Fruit fly (Drosophila melanogaster) whole organism, embryonic: Measurements from ENCODE around the gene CG5160.

ENCODE experiments used
- Adf1 ChIP-seq: fragments of 200-800 bp; sonication (Bioruptor generic); IDR thresholded peaks from 2 replicates; pipeline ENCODE4 v1.3.6; 2022; ENCODE audit warnings: missing biosample characterization, missing genetic modification characterization
- Antp ChIP-seq: fragments of 200-800 bp; sonication (Bioruptor generic); optimal IDR thresholded peaks from 3 replicates; lab custom pipeline; 2016; ENCODE audit warnings: missing biosample characterization, missing genetic modification characterization
- Bgb ChIP-seq: fragments of 200-800 bp; sonication (Bioruptor generic); IDR thresholded peaks from 2 replicates; pipeline ENCODE4 v1.3.6; 2022; ENCODE audit warnings: missing biosample characterization, missing genetic modification characterization; ENCODE audit not compliant: partially characterized antibody
- Bteb2 ChIP-seq: fragments of 200-800 bp; sonication (Bioruptor generic); optimal IDR thresholded peaks from 2 replicates; lab custom pipeline; 2016; ENCODE audit warnings: missing biosample characterization, missing genetic modification characterization
- CG10209 ChIP-seq: fragments of 200-800 bp; sonication (Bioruptor generic); optimal IDR thresholded peaks from 3 replicates; lab custom pipeline; 2017; ENCODE audit warnings: missing biosample characterization, mild to moderate bottlenecking, missing genetic modification characterization, missing genetic modification reagents
- CG10431 ChIP-seq: fragments of 200-800 bp; sonication (Bioruptor generic); optimal IDR thresholded peaks from 3 replicates; lab custom pipeline; 2018; ENCODE audit warnings: missing biosample characterization, mild to moderate bottlenecking, missing genetic modification characterization
- CG10979 ChIP-seq: fragments of 200-800 bp; sonication (Bioruptor generic); optimal IDR thresholded peaks from 2 replicates; lab custom pipeline; 2018; ENCODE audit warnings: missing biosample characterization, mild to moderate bottlenecking, missing genetic modification characterization, moderate library complexity
- CG14860 ChIP-seq: fragments of 200-800 bp; sonication (Bioruptor generic); IDR thresholded peaks from 3 replicates; pipeline ENCODE4 v1.3.6; 2022; ENCODE audit warnings: missing biosample characterization, missing genetic modification characterization; ENCODE audit not compliant: partially characterized antibody
- CG1529 ChIP-seq: fragments of 200-800 bp; sonication (Bioruptor generic); optimal IDR thresholded peaks from 3 replicates; lab custom pipeline; 2018; ENCODE audit warnings: missing biosample characterization, missing genetic modification characterization
- CG1832 ChIP-seq: fragments of 200-800 bp; sonication (Bioruptor generic); optimal IDR thresholded peaks from 2 replicates; lab custom pipeline; 2017; ENCODE audit warnings: missing biosample characterization, mild to moderate bottlenecking, missing genetic modification characterization, inconsistent platforms
- CG2199 ChIP-seq: fragments of 200-800 bp; sonication (Bioruptor generic); IDR thresholded peaks from 3 replicates; pipeline ENCODE4 v1.3.6; 2022; ENCODE audit warnings: missing biosample characterization, missing genetic modification characterization
- CG30403 ChIP-seq: fragments of 200-800 bp; sonication (Bioruptor generic); optimal IDR thresholded peaks from 3 replicates; lab custom pipeline; 2016; ENCODE audit warnings: missing biosample characterization, missing genetic modification characterization
- CG32767 ChIP-seq: fragments of 200-800 bp; sonication (Bioruptor generic); IDR thresholded peaks from 2 replicates; pipeline ENCODE4 v1.3.6; 2022; ENCODE audit warnings: missing biosample characterization, missing genetic modification characterization
- CG3407 ChIP-seq: fragments of 200-800 bp; sonication (Bioruptor generic); optimal IDR thresholded peaks from 2 replicates; lab custom pipeline; 2018; ENCODE audit warnings: missing biosample characterization, mild to moderate bottlenecking, missing genetic modification characterization
- CG3995 ChIP-seq: fragments of 200-800 bp; sonication (Bioruptor generic); optimal IDR thresholded peaks from 3 replicates; lab custom pipeline; 2016; ENCODE audit warnings: missing biosample characterization, missing genetic modification characterization
- CG4854 ChIP-seq: fragments of 200-800 bp; sonication (Bioruptor generic); optimal IDR thresholded peaks from 2 replicates; lab custom pipeline; 2016; ENCODE audit warnings: missing biosample characterization, missing genetic modification characterization, inconsistent platforms
- CG6683 ChIP-seq: fragments of 200-800 bp; sonication (Bioruptor generic); optimal IDR thresholded peaks from 2 replicates; lab custom pipeline; 2017; ENCODE audit warnings: missing biosample characterization, mild to moderate bottlenecking, missing genetic modification characterization, missing genetic modification reagents
- CG7372 ChIP-seq: fragments of 200-800 bp; sonication (Bioruptor generic); IDR thresholded peaks from 2 replicates; pipeline ENCODE4 v1.3.6; 2022; ENCODE audit warnings: missing biosample characterization, missing genetic modification characterization
- CG7928 ChIP-seq: fragments of 200-800 bp; sonication (Bioruptor generic); optimal IDR thresholded peaks from 2 replicates; lab custom pipeline; 2017; ENCODE audit warnings: missing biosample characterization, mild to moderate bottlenecking, missing genetic modification characterization
- H15 ChIP-seq: fragments of 200-800 bp; sonication (Bioruptor generic); IDR thresholded peaks from 3 replicates; pipeline ENCODE4 v1.3.6; 2022; ENCODE audit warnings: missing biosample characterization, missing genetic modification characterization
- Hand ChIP-seq: fragments of 200-800 bp; sonication (Bioruptor generic); optimal IDR thresholded peaks from 2 replicates; lab custom pipeline; 2017; ENCODE audit warnings: mild to moderate bottlenecking, missing biosample characterization, missing genetic modification reagents, missing genetic modification characterization
- Hmr ChIP-seq: fragments of 200-800 bp; sonication (Bioruptor generic); optimal IDR thresholded peaks from 3 replicates; lab custom pipeline; 2017; ENCODE audit warnings: mild to moderate bottlenecking, missing biosample characterization, missing genetic modification reagents, missing genetic modification characterization
- Kr ChIP-seq: fragments of 200-800 bp; sonication (Bioruptor generic); optimal IDR thresholded peaks from 2 replicates; lab custom pipeline; 2017; ENCODE audit warnings: missing biosample characterization, mild to moderate bottlenecking, missing genetic modification characterization
- Pdp1 ChIP-seq, 2 experiments: fragments of 200-800 bp; sonication (Bioruptor generic); optimal IDR thresholded peaks; 3 replicates each; lab custom pipeline; 2016; ENCODE audit warnings: missing biosample characterization in 2 of 2, missing genetic modification characterization in 2 of 2, mild to moderate bottlenecking in 1 of 2, moderate library complexity in 1 of 2
- Ptx1 ChIP-seq: fragments of 200-800 bp; sonication (Bioruptor generic); IDR thresholded peaks from 2 replicates; pipeline ENCODE4 v1.3.6; 2022; ENCODE audit warnings: missing biosample characterization, missing genetic modification characterization
- TFAM ChIP-seq: fragments of 200-800 bp; sonication (Bioruptor generic); optimal IDR thresholded peaks from 2 replicates; lab custom pipeline; 2017; ENCODE audit warnings: missing biosample characterization, missing genetic modification characterization, inconsistent platforms
- ase ChIP-seq: fragments of 200-800 bp; sonication (Bioruptor generic); IDR thresholded peaks from 3 replicates; pipeline ENCODE4 v1.3.6; 2022; ENCODE audit warnings: missing biosample characterization, missing genetic modification characterization
- cato ChIP-seq: fragments of 200-800 bp; sonication (Bioruptor generic); optimal IDR thresholded peaks from 2 replicates; lab custom pipeline; 2016; ENCODE audit warnings: missing biosample characterization, missing genetic modification characterization, borderline replicate concordance
- dmrt11E ChIP-seq: fragments of 200-800 bp; sonication (Bioruptor generic); optimal IDR thresholded peaks from 3 replicates; lab custom pipeline; 2018; ENCODE audit warnings: missing biosample characterization, mild to moderate bottlenecking, missing genetic modification characterization, moderate library complexity
- eve ChIP-seq, 2 experiments: fragments of >200 bp; optimal IDR thresholded peaks; 2 replicates each; lab custom pipeline; 2017; ENCODE audit warnings: missing biosample characterization in 2 of 2, missing genetic modification characterization in 2 of 2
- fd102C ChIP-seq: fragments of 200-800 bp; sonication (Bioruptor generic); optimal IDR thresholded peaks from 2 replicates; lab custom pipeline; 2018; ENCODE audit warnings: missing biosample characterization, mild to moderate bottlenecking, missing genetic modification characterization, moderate library complexity
- ham ChIP-seq: fragments of 200-800 bp; sonication (Bioruptor generic); IDR thresholded peaks from 2 replicates; pipeline ENCODE4 v1.3.6; 2022; ENCODE audit warnings: missing biosample characterization, missing genetic modification characterization
- hbn ChIP-seq: fragments of 200-800 bp; sonication (Bioruptor generic); IDR thresholded peaks from 2 replicates; pipeline ENCODE4 v1.3.6; 2022; ENCODE audit warnings: missing biosample characterization, missing genetic modification characterization; ENCODE audit not compliant: partially characterized antibody
- lab ChIP-seq: fragments of 200-800 bp; sonication (Bioruptor generic); optimal IDR thresholded peaks from 3 replicates; lab custom pipeline; 2017; ENCODE audit warnings: missing biosample characterization, missing genetic modification characterization, mild to moderate bottlenecking, moderate library complexity, missing genetic modification reagents
- maf-S ChIP-seq: fragments of 200-800 bp; sonication (Bioruptor generic); optimal IDR thresholded peaks from 2 replicates; lab custom pipeline; 2016; ENCODE audit warnings: missing biosample characterization, missing genetic modification characterization
- mam ChIP-seq: fragments of 200-800 bp; sonication (Bioruptor generic); optimal IDR thresholded peaks from 3 replicates; lab custom pipeline; 2016; ENCODE audit warnings: missing biosample characterization, missing genetic modification characterization
- mld ChIP-seq: fragments of 200-800 bp; sonication (Bioruptor generic); IDR thresholded peaks from 3 replicates; pipeline ENCODE4 v1.3.6; 2022; ENCODE audit warnings: missing biosample characterization, missing genetic modification characterization; ENCODE audit not compliant: partially characterized antibody
- pb ChIP-seq: fragments of 200-800 bp; sonication (Bioruptor generic); optimal IDR thresholded peaks from 3 replicates; lab custom pipeline; 2016; ENCODE audit warnings: missing biosample characterization, missing genetic modification characterization
- prd ChIP-seq, 3 experiments: fragments of >200 bp in 2 of 3; fragments of 200-800 bp in 1 of 3; sonication (Bioruptor generic) in 1 of 3; optimal IDR thresholded peaks in 2 of 3; IDR thresholded peaks in 1 of 3; 2 replicates in 2 of 3; 3 replicates in 1 of 3; pipeline versions ENCODE4 v1.3.6 to Lab custom; 2017 to 2022; ENCODE audit warnings: missing biosample characterization in 1 of 3, missing genetic modification characterization in 1 of 3
- pzg ChIP-seq: fragments of 200-800 bp; sonication (Bioruptor generic); optimal IDR thresholded peaks from 3 replicates; lab custom pipeline; 2018; ENCODE audit warnings: missing biosample characterization, mild to moderate bottlenecking, missing genetic modification characterization, moderate library complexity
- sens-2 ChIP-seq: fragments of 200-800 bp; sonication (Bioruptor generic); IDR thresholded peaks from 2 replicates; pipeline ENCODE4 v1.3.6; 2022; ENCODE audit warnings: missing biosample characterization, missing genetic modification characterization
- sob ChIP-seq: fragments of 200-800 bp; sonication (Bioruptor generic); IDR thresholded peaks from 2 replicates; pipeline ENCODE4 v1.3.6; 2022; ENCODE audit warnings: missing biosample characterization, missing genetic modification characterization
- tio ChIP-seq: fragments of 200-800 bp; sonication (Bioruptor generic); optimal IDR thresholded peaks from 2 replicates; lab custom pipeline; 2017; ENCODE audit warnings: missing biosample characterization, missing genetic modification characterization, inconsistent platforms
- toy ChIP-seq: fragments of 200-800 bp; sonication (Bioruptor generic); IDR thresholded peaks from 2 replicates; pipeline ENCODE4 v1.3.6; 2022; ENCODE audit warnings: missing biosample characterization, missing genetic modification characterization
- twi ChIP-seq: fragments of 200-800 bp; optimal IDR thresholded peaks from 2 replicates; lab custom pipeline; 2019; ENCODE audit warnings: missing biosample characterization, mild to moderate bottlenecking, missing genetic modification characterization, moderate library complexity
- yki ChIP-seq: fragments of >200 bp; optimal IDR thresholded peaks from 3 replicates; lab custom pipeline; 2018
- z ChIP-seq: fragments of 200-800 bp; sonication (Bioruptor generic); IDR thresholded peaks from 3 replicates; pipeline ENCODE4 v1.3.6; 2022; ENCODE audit warnings: missing biosample characterization, missing genetic modification characterization
- zen ChIP-seq: fragments of 200-800 bp; sonication (Bioruptor generic); optimal IDR thresholded peaks from 3 replicates; lab custom pipeline; 2018; ENCODE audit warnings: missing biosample characterization, mild to moderate bottlenecking, missing genetic modification characterization, moderate library complexity

The CG5160 gene

dm6 chr2L:7433957-7434736, 35.6 kb upstream of the CG5160 start (continued):
- TF ChIP-seq CG7372 (GFP tag; lab: Robert Waterston, UW) (peak; percentile 82), maf-S (GFP tag; lab: Kevin White, UChicago) (no peak), Bteb2 (GFP tag; lab: Kevin White, UChicago) (peak; percentile 10), prd (optimal IDR thresholded peaks at IDR 0.05; lab: Kevin White, UChicago) (no peak), prd (GFP tag; IDR thresholded peaks at IDR 0.05; lab: Robert Waterston, UW) (peak; percentile 74), CG7928 (peak; percentile 12), ham (GFP tag; lab: Robert Waterston, UW) (peak; percentile 84; the same call in 1 of the 2 replicates), twi (tag; lab: Kevin White, UChicago) (peak; percentile 6), CG32767 (GFP tag; lab: Robert Waterston, UW) (peak; percentile 51; the same call in 1 of the 2 replicates), CG14860 (no peak), lab (peak; percentile 86), H15 (GFP tag; lab: Robert Waterston, UW) (peak; percentile 51; the same call in 2 of the 3 replicates), CG10209 (GFP tag; lab: Kevin White, UChicago) (peak; percentile 78), mam (GFP tag; lab: Kevin White, UChicago) (peak; percentile 46), mld (no peak), pzg (GFP tag; lab: Kevin White, UChicago) (no peak), Hand (GFP tag; lab: Kevin White, UChicago) (peak; percentile 88), CG3995 (GFP tag; lab: Kevin White, UChicago) (no peak), fd102C (GFP tag; lab: Kevin White, UChicago) (no peak), yki (no peak), CG30403 (GFP tag; lab: Kevin White, UChicago) (peak; percentile 42), CG6683 (peak; percentile 29), Pdp1 (GFP tag; optimal IDR thresholded peaks at IDR 0.05; lab: Kevin White, UChicago) (peak; percentile 14 to 31), z (GFP tag; lab: Robert Waterston, UW) (no peak), CG4854 (GFP tag; lab: Kevin White, UChicago) (peak; percentile 63), Hmr (GFP tag; lab: Kevin White, UChicago) (peak; percentile 93), CG10431 (no peak), Bgb (GFP tag; lab: Robert Waterston, UW) (no peak), hbn (GFP tag; lab: Robert Waterston, UW) (no peak), ase (0 out of 3 replicates have a peak, but pooled peaks have one; percentile 28), toy (peak; percentile 69), CG2199 (GFP tag; lab: Robert Waterston, UW) (no peak), CG1529 (no peak), cato (GFP tag; lab: Kevin White, UChicago) (no peak), Antp (GFP tag; lab: Kevin White, UChicago) (no peak), sens-2 (GFP tag; lab: Robert Waterston, UW) (peak; percentile 13; the same call in 1 of the 2 replicates), TFAM (GFP tag; lab: Kevin White, UChicago) (no peak), CG10979 (peak; percentile 30), tio (GFP tag; lab: Kevin White, UChicago) (no peak), zen (no peak), eve (GFP tag; optimal IDR thresholded peaks at IDR 0.05; lab: Kevin White, UChicago) (peak in 1 of 2 experiments; percentile 56), dmrt11E (tag; lab: Kevin White, UChicago) (peak; percentile 7), CG1832 (no peak), sob (GFP tag; lab: Robert Waterston, UW) (peak; percentile 89), Kr (GFP tag; lab: Kevin White, UChicago) (no peak), Ptx1 (GFP tag; lab: Robert Waterston, UW) (peak; percentile 87), Adf1 (peak; percentile 71), pb (GFP tag; lab: Kevin White, UChicago) (no peak), CG3407 (GFP tag; lab: Kevin White, UChicago) (peak; percentile 19)
